Worm (Caenorhabditis elegans): ENCODE results near the gene tpst-2.
A peak's percentile ranks its signal among the peaks of the same experiment; 100 is the strongest.

Gene tpst-2

ce11 chrIII:770958-771357 is at the start of gene tpst-2:
Gene tpst-2 (plus strand): TSS chrIII:771258.
- TF ChIP-seq F10E7.11 (tag; optimal IDR thresholded peaks at IDR 0.05) (no peak), efl-1 (GFP tag; optimal IDR thresholded peaks at IDR 0.05) (no peak), F55B11.4 (tag; optimal IDR thresholded peaks at IDR 0.05; ENCODE audit: borderline replicate concordance, insufficient read depth) (no peak), let-526 (GFP tag; IDR thresholded peaks at IDR 0.05) (no peak), ztf-28 (GFP tag; IDR thresholded peaks at IDR 0.05) (no peak), cebp-2 (GFP tag; IDR thresholded peaks at IDR 0.05) (no peak), ceh-40 (GFP tag; IDR thresholded peaks at IDR 0.05) (no peak), F33H1.4 (GFP tag; IDR thresholded peaks at IDR 0.05) (no peak), ets-4 (GFP tag; optimal IDR thresholded peaks at IDR 0.05) (no peak), F52B5.7 (tag; optimal IDR thresholded peaks at IDR 0.05) (no peak)

- no peak for TF ChIP-seq ceh-100 (GFP tag; IDR thresholded peaks at IDR 0.05)
- no peak for TF ChIP-seq athp-1 (tag; optimal IDR thresholded peaks at IDR 0.05)
- TF ChIP-seq let-526 (GFP tag; IDR thresholded peaks at IDR 0.05): no peak
- no peak for TF ChIP-seq lin-40 (tag; optimal IDR thresholded peaks at IDR 0.05)
- no peak for TF ChIP-seq ZK185.1 (tag; optimal IDR thresholded peaks at IDR 0.05; ENCODE audit: poor library complexity, severe bottlenecking)
- no peak for TF ChIP-seq nhr-120 (GFP tag; IDR thresholded peaks at IDR 0.05)
- TF ChIP-seq tbp1 (GFP tag; optimal IDR thresholded peaks at IDR 0.05): no peak
- TF ChIP-seq B0336.3 (GFP tag; IDR thresholded peaks at IDR 0.05): no peak
- no peak for TF ChIP-seq hmg-20 (GFP tag; IDR thresholded peaks at IDR 0.05)
- TF ChIP-seq rec-8 (tag; optimal IDR thresholded peaks at IDR 0.05): no peak
These were observed 46.2 kb upstream of the tpst-2 start, which contains the start of gene flp-24 for ce11 chrIII:724819-725218. Gene flp-24 (plus strand): TSS chrIII:725119.

- no peak for TF ChIP-seq hrde-1 (tag; optimal IDR thresholded peaks at IDR 0.05; ENCODE audit: borderline replicate concordance)
- peak; percentile 33; the same call in 1 of the 2 replicates for TF ChIP-seq egrh-3 (GFP tag; IDR thresholded peaks at IDR 0.05)
These were observed 43.0 kb upstream of the tpst-2 start for ce11 chrIII:728074-728473.

- TF ChIP-seq F22D6.2 (tag; optimal IDR thresholded peaks at IDR 0.05): no peak
These were observed 42.4 kb upstream of the tpst-2 start for ce11 chrIII:728694-729093.

ce11 chrIII:740382-740781 is 30.7 kb upstream of the tpst-2 start, which contains the start of gene idpp-1:
Gene idpp-1 (plus strand): TSS chrIII:740682.
- TF ChIP-seq nfya-1 (tag; optimal IDR thresholded peaks at IDR 0.05; ENCODE audit: borderline replicate concordance, insufficient read depth): no peak

- TF ChIP-seq nhr-120 (GFP tag; IDR thresholded peaks at IDR 0.05): no peak
- no peak for TF ChIP-seq ztf-3 (GFP tag; optimal IDR thresholded peaks at IDR 0.05)
- TF ChIP-seq fkh-3 (tag; optimal IDR thresholded peaks at IDR 0.05): no peak
- no peak for TF ChIP-seq ztf-18 (tag; optimal IDR thresholded peaks at IDR 0.05)
- no peak for TF ChIP-seq snpc-1.1 (tag; optimal IDR thresholded peaks at IDR 0.05; ENCODE audit: insufficient read depth)
- TF ChIP-seq rpc-1 (optimal IDR thresholded peaks at IDR 0.05): no peak
- TF ChIP-seq rpc-1 (tag; optimal IDR thresholded peaks at IDR 0.05): no peak
- TF ChIP-seq nfya-1 (tag; optimal IDR thresholded peaks at IDR 0.05; ENCODE audit: borderline replicate concordance, insufficient read depth): no peak
- no peak for TF ChIP-seq let-526 (GFP tag; IDR thresholded peaks at IDR 0.05)
- TF ChIP-seq ceh-79 (tag; optimal IDR thresholded peaks at IDR 0.05): no peak
- TF ChIP-seq attf-6 (GFP tag; IDR thresholded peaks at IDR 0.05): no peak
- no peak for TF ChIP-seq C17E4.6 (GFP tag; IDR thresholded peaks at IDR 0.05)
- no peak for TF ChIP-seq F49E8.2 (tag; optimal IDR thresholded peaks at IDR 0.05; ENCODE audit: insufficient read depth)
- no peak for TF ChIP-seq F55B11.4 (tag; optimal IDR thresholded peaks at IDR 0.05; ENCODE audit: borderline replicate concordance, insufficient read depth)
- TF ChIP-seq nhr-90 (tag; optimal IDR thresholded peaks at IDR 0.05): no peak
- no peak for TF ChIP-seq B0035.1 (tag; optimal IDR thresholded peaks at IDR 0.05)
- TF ChIP-seq unc-130 (GFP tag; optimal IDR thresholded peaks at IDR 0.05): no peak
- TF ChIP-seq D2030.7 (GFP tag; IDR thresholded peaks at IDR 0.05): no peak
These were observed 26.6 kb upstream of the tpst-2 start for ce11 chrIII:744459-744858.
